Fruit fly (Drosophila melanogaster) whole organism, embryonic: ENCODE measurements around the gene vih.

Experiments
- Aef1 ChIP-seq: fragments of 200-800 bp; sonication (Bioruptor generic); IDR thresholded peaks from 3 replicates; pipeline ENCODE4 v1.3.6; 2022; ENCODE audit warnings: missing biosample characterization, missing genetic modification characterization
- Asciz ChIP-seq: fragments of 200-800 bp; sonication (Bioruptor generic); optimal IDR thresholded peaks from 2 replicates; lab custom pipeline; 2017; ENCODE audit warnings: missing biosample characterization, mild to moderate bottlenecking, missing genetic modification characterization, missing genetic modification reagents
- Atf6 ChIP-seq: fragments of 200-800 bp; sonication (Bioruptor generic); IDR thresholded peaks from 2 replicates; pipeline ENCODE4 v1.3.6; 2022; ENCODE audit warnings: missing biosample characterization, missing genetic modification characterization
- B-H2 ChIP-seq: fragments of 200-800 bp; sonication (Bioruptor generic); optimal IDR thresholded peaks from 2 replicates; lab custom pipeline; 2018; ENCODE audit warnings: missing biosample characterization, mild to moderate bottlenecking, missing genetic modification characterization
- BtbVII ChIP-seq: fragments of 200-800 bp; sonication (Bioruptor generic); optimal IDR thresholded peaks from 3 replicates; lab custom pipeline; 2017; ENCODE audit warnings: missing biosample characterization, mild to moderate bottlenecking, missing genetic modification characterization
- CG1024 ChIP-seq: fragments of 200-800 bp; sonication (Bioruptor generic); IDR thresholded peaks from 2 replicates; pipeline ENCODE4 v1.3.6; 2022; ENCODE audit warnings: missing biosample characterization, missing genetic modification characterization
- CG11560 ChIP-seq: fragments of 200-800 bp; sonication (Bioruptor generic); IDR thresholded peaks from 3 replicates; pipeline ENCODE4 v1.3.6; 2022; ENCODE audit warnings: missing biosample characterization, missing genetic modification characterization
- CG12299 ChIP-seq: fragments of 200-800 bp; sonication (Bioruptor generic); optimal IDR thresholded peaks from 2 replicates; lab custom pipeline; 2018; ENCODE audit warnings: missing biosample characterization, mild to moderate bottlenecking, missing genetic modification characterization
- CG15479 ChIP-seq: fragments of 200-800 bp; sonication (Bioruptor generic); optimal IDR thresholded peaks from 3 replicates; lab custom pipeline; 2019; ENCODE audit warnings: missing biosample characterization, mild to moderate bottlenecking, missing genetic modification characterization, moderate library complexity
- CG32532 ChIP-seq: fragments of 200-800 bp; sonication (Bioruptor generic); IDR thresholded peaks from 2 replicates; pipeline ENCODE4 v1.3.6; 2022; ENCODE audit warnings: missing biosample characterization, missing genetic modification characterization
- CG6272 ChIP-seq: fragments of 200-800 bp; sonication (Bioruptor generic); IDR thresholded peaks from 2 replicates; pipeline ENCODE4 v1.3.6; 2022; ENCODE audit warnings: missing biosample characterization, missing genetic modification characterization
- CG6854 ChIP-seq: fragments of 200-800 bp; sonication (Bioruptor generic); optimal IDR thresholded peaks from 3 replicates; lab custom pipeline; 2017; ENCODE audit warnings: missing biosample characterization, mild to moderate bottlenecking, missing genetic modification characterization
- CG7357 ChIP-seq: fragments of 200-800 bp; sonication (Bioruptor generic); IDR thresholded peaks from 3 replicates; pipeline ENCODE4 v1.3.6; 2022; ENCODE audit warnings: missing biosample characterization, missing genetic modification characterization
- CG7987 ChIP-seq: fragments of 200-800 bp; sonication (Bioruptor generic); optimal IDR thresholded peaks from 2 replicates; lab custom pipeline; 2018; ENCODE audit warnings: missing biosample characterization, mild to moderate bottlenecking, missing genetic modification characterization, moderate library complexity
- CG8478 ChIP-seq: fragments of >200 bp; optimal IDR thresholded peaks from 2 replicates; lab custom pipeline; 2018
- CG9609 ChIP-seq: fragments of 200-800 bp; sonication (Bioruptor generic); optimal IDR thresholded peaks from 3 replicates; lab custom pipeline; 2016; ENCODE audit warnings: missing biosample characterization, missing genetic modification characterization
- CG9727 ChIP-seq: fragments of 200-800 bp; sonication (Bioruptor generic); optimal IDR thresholded peaks from 3 replicates; lab custom pipeline; 2017; ENCODE audit warnings: missing biosample characterization, mild to moderate bottlenecking, missing genetic modification characterization
- CG9797 ChIP-seq: fragments of 200-800 bp; sonication (Bioruptor generic); optimal IDR thresholded peaks from 3 replicates; lab custom pipeline; 2018; ENCODE audit warnings: missing biosample characterization, mild to moderate bottlenecking, missing genetic modification characterization
- Dll ChIP-seq: fragments of 200-800 bp; sonication (Bioruptor generic); IDR thresholded peaks from 4 replicates; pipeline ENCODE4 v1.3.6; 2022; ENCODE audit warnings: missing biosample characterization, missing genetic modification characterization; ENCODE audit not compliant: partially characterized antibody
- Eip74EF ChIP-seq, 2 experiments: fragments of 200-800 bp in 1 of 2; fragments of >200 bp in 1 of 2; sonication (Bioruptor generic) in 1 of 2; optimal IDR thresholded peaks; 2 replicates each; lab custom pipeline; 2017 to 2019; ENCODE audit warnings: missing biosample characterization in 2 of 2, missing genetic modification characterization in 2 of 2, mild to moderate bottlenecking in 1 of 2, moderate library complexity in 1 of 2
- Fer2 ChIP-seq: fragments of 200-800 bp; sonication (Bioruptor generic); optimal IDR thresholded peaks from 2 replicates; lab custom pipeline; 2018; ENCODE audit warnings: missing biosample characterization, mild to moderate bottlenecking, missing genetic modification characterization, moderate library complexity
- Gsc ChIP-seq: fragments of 200-800 bp; sonication (Bioruptor generic); IDR thresholded peaks from 2 replicates; pipeline ENCODE4 v1.3.6; 2022; ENCODE audit warnings: missing biosample characterization, missing genetic modification characterization
- HLH4C ChIP-seq: fragments of 200-800 bp; sonication (Bioruptor generic); IDR thresholded peaks from 3 replicates; pipeline ENCODE4 v1.3.6; 2022; ENCODE audit warnings: missing biosample characterization, missing genetic modification characterization; ENCODE audit not compliant: partially characterized antibody
- Hr3 ChIP-seq: fragments of 200-800 bp; sonication (Bioruptor generic); optimal IDR thresholded peaks from 3 replicates; lab custom pipeline; 2016; ENCODE audit warnings: missing biosample characterization, missing genetic modification characterization
- NC2β ChIP-seq: fragments of 200-800 bp; sonication (Bioruptor generic); optimal IDR thresholded peaks from 2 replicates; lab custom pipeline; 2016; ENCODE audit warnings: missing biosample characterization, missing genetic modification characterization
- Neu2 ChIP-seq: fragments of 200-800 bp; sonication (Bioruptor generic); optimal IDR thresholded peaks from 3 replicates; lab custom pipeline; 2016; ENCODE audit warnings: missing biosample characterization, missing genetic modification characterization, borderline replicate concordance
- Optix ChIP-seq: fragments of 200-800 bp; sonication (Bioruptor generic); IDR thresholded peaks from 3 replicates; pipeline ENCODE4 v1.3.6; 2022; ENCODE audit warnings: missing biosample characterization, missing genetic modification characterization
- Sox100B ChIP-seq: fragments of 200-800 bp; sonication (Bioruptor generic); optimal IDR thresholded peaks from 3 replicates; lab custom pipeline; 2018; ENCODE audit warnings: missing biosample characterization, mild to moderate bottlenecking, missing genetic modification characterization
- Tbp ChIP-seq: fragments of >200 bp; optimal IDR thresholded peaks from 2 replicates; lab custom pipeline; 2018; ENCODE audit warnings: missing biosample characterization, missing genetic modification characterization
- bsh ChIP-seq, 2 experiments: fragments of 200-800 bp; sonication (Bioruptor generic); optimal IDR thresholded peaks; 2 replicates each; lab custom pipeline; 2017 to 2018; ENCODE audit warnings: mild to moderate bottlenecking in 2 of 2, missing biosample characterization in 2 of 2, missing genetic modification characterization in 2 of 2, moderate library complexity in 1 of 2
- chn ChIP-seq: fragments of 200-800 bp; sonication (Bioruptor generic); optimal IDR thresholded peaks from 2 replicates; lab custom pipeline; 2016; ENCODE audit warnings: missing biosample characterization, missing genetic modification characterization
- ci ChIP-seq: fragments of 200-800 bp; sonication (Bioruptor generic); IDR thresholded peaks from 3 replicates; pipeline ENCODE4 v1.3.6; 2022; ENCODE audit warnings: missing biosample characterization, missing genetic modification characterization
- crp ChIP-seq, 2 experiments: fragments of 200-800 bp; sonication (Bioruptor generic); optimal IDR thresholded peaks; 2 replicates in 1 of 2; 3 replicates in 1 of 2; lab custom pipeline; 2017; ENCODE audit warnings: missing biosample characterization in 2 of 2, missing genetic modification characterization in 2 of 2, mild to moderate bottlenecking in 1 of 2, moderate library complexity in 1 of 2
- cwo ChIP-seq: fragments of 200-800 bp; sonication (Bioruptor generic); optimal IDR thresholded peaks from 3 replicates; lab custom pipeline; 2017; ENCODE audit warnings: missing biosample characterization, missing genetic modification characterization, mild to moderate bottlenecking, moderate library complexity, missing genetic modification reagents
- dati ChIP-seq: fragments of 200-800 bp; sonication (Bioruptor generic); IDR thresholded peaks from 2 replicates; pipeline ENCODE4 v1.3.6; 2022; ENCODE audit warnings: missing biosample characterization, missing genetic modification characterization
- ham ChIP-seq: fragments of 200-800 bp; sonication (Bioruptor generic); IDR thresholded peaks from 2 replicates; pipeline ENCODE4 v1.3.6; 2022; ENCODE audit warnings: missing biosample characterization, missing genetic modification characterization
- hbn ChIP-seq: fragments of 200-800 bp; sonication (Bioruptor generic); IDR thresholded peaks from 2 replicates; pipeline ENCODE4 v1.3.6; 2022; ENCODE audit warnings: missing biosample characterization, missing genetic modification characterization; ENCODE audit not compliant: partially characterized antibody
- her ChIP-seq: fragments of 200-800 bp; sonication (Bioruptor generic); optimal IDR thresholded peaks from 2 replicates; lab custom pipeline; 2016; ENCODE audit warnings: missing biosample characterization, missing genetic modification characterization
- kay ChIP-seq: fragments of 200-800 bp; sonication (Bioruptor generic); optimal IDR thresholded peaks from 2 replicates; lab custom pipeline; 2016; ENCODE audit warnings: missing biosample characterization, missing genetic modification characterization
- nerfin-2 ChIP-seq: fragments of 200-800 bp; sonication (Bioruptor generic); IDR thresholded peaks from 2 replicates; pipeline ENCODE4 v1.3.6; 2022; ENCODE audit warnings: missing biosample characterization, missing genetic modification characterization; ENCODE audit not compliant: partially characterized antibody
- org-1 ChIP-seq: fragments of 200-800 bp; sonication (Bioruptor generic); optimal IDR thresholded peaks from 2 replicates; lab custom pipeline; 2017; ENCODE audit warnings: missing biosample characterization, missing genetic modification characterization
- pan ChIP-seq, 4 experiments: fragments of >200 bp in 3 of 4; fragments of 200-800 bp in 1 of 4; sonication (Bioruptor generic) in 1 of 4; optimal IDR thresholded peaks in 3 of 4; IDR thresholded peaks in 1 of 4; 2 replicates each; pipeline versions ENCODE4 v1.3.6 to Lab custom; 2017 to 2022; ENCODE audit warnings: missing biosample characterization in 2 of 4, missing genetic modification characterization in 2 of 4, mixed read lengths in 1 of 4
- pum ChIP-seq: fragments of 200-800 bp; sonication (Bioruptor generic); optimal IDR thresholded peaks from 2 replicates; lab custom pipeline; 2016; ENCODE audit warnings: missing biosample characterization, missing genetic modification characterization
- salm ChIP-seq: fragments of 200-800 bp; sonication (Bioruptor generic); optimal IDR thresholded peaks from 2 replicates; lab custom pipeline; 2018; ENCODE audit warnings: missing biosample characterization, mild to moderate bottlenecking, missing genetic modification characterization
- sens ChIP-seq: fragments of 200-800 bp; sonication (Bioruptor generic); peaks from one replicate; lab custom pipeline; 2016; ENCODE audit warnings: missing biosample characterization, missing genetic modification characterization
- sima ChIP-seq: fragments of 200-800 bp; sonication (Bioruptor generic); optimal IDR thresholded peaks from 2 replicates; lab custom pipeline; 2016; ENCODE audit warnings: missing biosample characterization, missing genetic modification characterization
- tap ChIP-seq: fragments of 200-800 bp; optimal IDR thresholded peaks from 3 replicates; lab custom pipeline; 2019; ENCODE audit warnings: missing biosample characterization, mild to moderate bottlenecking, missing genetic modification characterization, moderate library complexity
- unc-4 ChIP-seq: fragments of 200-800 bp; sonication (Bioruptor generic); IDR thresholded peaks from 2 replicates; pipeline ENCODE4 v1.3.6; 2022; ENCODE audit warnings: missing biosample characterization, missing genetic modification characterization; ENCODE audit not compliant: partially characterized antibody
- wdn ChIP-seq: fragments of 200-800 bp; sonication (Bioruptor generic); IDR thresholded peaks from 2 replicates; pipeline ENCODE4 v1.3.6; 2022; ENCODE audit warnings: missing biosample characterization, missing genetic modification characterization
- yki ChIP-seq: fragments of >200 bp; optimal IDR thresholded peaks from 3 replicates; lab custom pipeline; 2018
- zen ChIP-seq: fragments of 200-800 bp; sonication (Bioruptor generic); optimal IDR thresholded peaks from 3 replicates; lab custom pipeline; 2018; ENCODE audit warnings: missing biosample characterization, mild to moderate bottlenecking, missing genetic modification characterization, moderate library complexity

vih gene

DNA sequence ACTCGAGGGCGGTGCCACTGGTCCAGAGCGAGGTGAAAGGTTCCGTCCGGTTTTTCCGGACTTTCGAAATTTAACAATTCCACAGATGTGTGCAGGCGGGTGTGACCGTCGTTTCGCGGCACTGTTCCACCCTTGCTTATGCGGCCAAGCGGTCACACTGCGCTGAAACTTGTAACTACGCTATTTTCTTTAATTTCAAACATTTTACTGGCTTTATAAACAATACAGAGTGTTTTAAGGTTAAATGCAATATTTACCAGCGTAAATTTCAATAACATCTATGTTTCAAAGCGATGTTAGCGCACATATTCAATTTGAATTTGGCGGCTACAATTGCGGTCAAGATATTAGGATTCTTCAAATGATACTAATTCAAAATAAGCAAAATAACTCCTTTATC, 26.0 kb downstream of the vih start, which contains the start of gene nst (continued):
- TF ChIP-seq CG11560 (tag; lab: Robert Waterston, UW) (no peak), CG9727 (GFP tag; lab: Kevin White, UChicago) (no peak), Hr3 (GFP tag; lab: Kevin White, UChicago) (no peak), wdn (GFP tag; lab: Robert Waterston, UW) (no peak), CG6854 (GFP tag; lab: Kevin White, UChicago) (no peak), CG32532 (peak; percentile 15; the same call in 1 of the 2 replicates), CG9609 (no peak), tap (tag; lab: Kevin White, UChicago) (no peak), pan (optimal IDR thresholded peaks at IDR 0.05; lab: Kevin White, UChicago) (no peak), pan (GFP tag; optimal IDR thresholded peaks at IDR 0.05 in 1 of 2, IDR thresholded peaks at IDR 0.05 in 1 of 2) (no peak), nerfin-2 (GFP tag; lab: Robert Waterston, UW) (no peak), Atf6 (GFP tag; lab: Robert Waterston, UW) (no peak), Aef1 (GFP tag; lab: Robert Waterston, UW) (no peak), cwo (no peak), yki (lab: Kevin White, UChicago) (no peak), HLH4C (GFP tag; lab: Robert Waterston, UW) (no peak), hbn (GFP tag; lab: Robert Waterston, UW) (no peak), CG7987 (GFP tag; lab: Kevin White, UChicago) (no peak), Gsc (GFP tag; lab: Robert Waterston, UW) (no peak), Eip74EF (GFP tag; optimal IDR thresholded peaks at IDR 0.05; lab: Kevin White, UChicago) (no peak), Asciz (GFP tag; lab: Kevin White, UChicago) (no peak), Dll (GFP tag; lab: Robert Waterston, UW) (peak; percentile 28; the same call in 1 of the 4 replicates), org-1 (GFP tag; lab: Kevin White, UChicago) (no peak), CG1024 (GFP tag; lab: Robert Waterston, UW) (no peak), CG15479 (GFP tag; lab: Kevin White, UChicago) (no peak), zen (no peak), CG9797 (GFP tag; lab: Kevin White, UChicago) (peak; percentile 81), Optix (no peak), pum (no peak), sens (GFP tag; lab: Kevin White, UChicago) (peak; percentile 68), Fer2 (tag; lab: Kevin White, UChicago) (no peak), sima (no peak), kay (GFP tag; lab: Kevin White, UChicago) (no peak), CG7357 (no peak), CG8478 (lab: Kevin White, UChicago) (no peak), CG12299 (tag; lab: Kevin White, UChicago) (no peak), bsh (GFP tag; optimal IDR thresholded peaks at IDR 0.05; lab: Kevin White, UChicago) (no peak), ci (peak; percentile 16; the same call in 1 of the 3 replicates), her (peak; percentile 37), crp (GFP tag; optimal IDR thresholded peaks at IDR 0.05; lab: Kevin White, UChicago) (peak in 1 of 2 experiments; percentile 78), NC2β (GFP tag; lab: Kevin White, UChicago) (no peak), BtbVII (GFP tag; lab: Kevin White, UChicago) (no peak), ham (GFP tag; lab: Robert Waterston, UW) (no peak), B-H2 (GFP tag; lab: Kevin White, UChicago) (no peak), salm (tag; lab: Kevin White, UChicago) (no peak), chn (GFP tag; lab: Kevin White, UChicago) (no peak), Tbp (GFP tag; lab: Kevin White, UChicago) (no peak), CG6272 (GFP tag; lab: Robert Waterston, UW) (no peak), dati (no peak), Sox100B (no peak), Neu2 (GFP tag; lab: Kevin White, UChicago) (no peak), unc-4 (GFP tag; lab: Robert Waterston, UW) (no peak)
